Fruit fly (Drosophila melanogaster) whole organism, pupa: ENCODE results near the gene CG15021.

ENCODE experiments used
- CG17806 ChIP-seq: fragments of 200-800 bp; sonication (Bioruptor generic); optimal IDR thresholded peaks from 2 replicates; lab custom pipeline; 2018; ENCODE audit warnings: missing biosample characterization, mild to moderate bottlenecking, missing genetic modification characterization, moderate library complexity
- CG32121 ChIP-seq: fragments of 200-800 bp; sonication (Bioruptor generic); IDR thresholded peaks from 2 replicates; pipeline ENCODE4 v1.3.6; 2022; ENCODE audit warnings: missing biosample characterization, missing genetic modification characterization
- EcR ChIP-seq: fragments of 200-800 bp; sonication (Bioruptor generic); optimal IDR thresholded peaks from 3 replicates; lab custom pipeline; 2019; ENCODE audit warnings: missing biosample characterization, missing genetic modification characterization, mild to moderate bottlenecking, moderate library complexity, missing genetic modification reagents
- rn ChIP-seq: fragments of 200-800 bp; sonication (Bioruptor generic); IDR thresholded peaks from 2 replicates; pipeline ENCODE4 v1.3.6; 2022; ENCODE audit warnings: missing biosample characterization, missing genetic modification characterization

- TF ChIP-seq EcR (GFP tag; lab: Kevin White, UChicago) (no peak), rn (GFP tag; lab: Robert Waterston, UW) (no peak), CG17806 (tag; lab: Kevin White, UChicago) (no peak), CG32121 (GFP tag; lab: Robert Waterston, UW) (no peak)
Measured at dm6 chr3L:4440153-4440552, 3.6 kb downstream of the CG15021 start.
